Worm (Caenorhabditis elegans): ENCODE measurements around the gene sod-4.

The sod-4 gene

ce11 chrIII:9544125-9544524 is 44.0 kb upstream of the sod-4 start, which contains the start of gene ZK1098.9:
Gene ZK1098.9, plus strand, starts transcription at chrIII:9544425.
- TF ChIP-seq ztf-28 (GFP tag; IDR thresholded peaks at IDR 0.05) (no peak), rcor-1 (GFP tag; IDR thresholded peaks at IDR 0.05) (no peak), K12H6.12 (tag; optimal IDR thresholded peaks at IDR 0.05) (no peak), F55B11.4 (tag; optimal IDR thresholded peaks at IDR 0.05; ENCODE audit: borderline replicate concordance, insufficient read depth) (no peak), snpc-1.1 (tag; optimal IDR thresholded peaks at IDR 0.05; ENCODE audit: insufficient read depth) (no peak), madf-8 (GFP tag; conservative IDR thresholded peaks at IDR 0.05) (no peak), F57A8.1 (GFP tag; optimal IDR thresholded peaks at IDR 0.05) (no peak), ceh-58 (GFP tag; IDR thresholded peaks at IDR 0.05) (no peak), F49E8.2 (tag; optimal IDR thresholded peaks at IDR 0.05; ENCODE audit: insufficient read depth) (no peak), nhr-80 (tag; optimal IDR thresholded peaks at IDR 0.05) (no peak), cebp-1 (GFP tag; IDR thresholded peaks at IDR 0.05) (no peak), cebp-1 (tag; optimal IDR thresholded peaks at IDR 0.05) (no peak), hmg-1.2 (GFP tag; IDR thresholded peaks at IDR 0.05) (no peak), F57C9.4 (tag; optimal IDR thresholded peaks at IDR 0.05) (no peak), snpc-3.4 (tag; optimal IDR thresholded peaks at IDR 0.05) (no peak), attf-5 (GFP tag; optimal IDR thresholded peaks at IDR 0.05) (no peak), ZK185.1 (tag; optimal IDR thresholded peaks at IDR 0.05; ENCODE audit: poor library complexity, severe bottlenecking) (no peak), efl-1 (GFP tag; optimal IDR thresholded peaks at IDR 0.05) (no peak), aptf-2 (GFP tag; conservative IDR thresholded peaks at IDR 0.05) (no peak), dox-1 (GFP tag; IDR thresholded peaks at IDR 0.05) (no peak), somi-1 (GFP tag; optimal IDR thresholded peaks at IDR 0.05) (no peak)

DNA sequence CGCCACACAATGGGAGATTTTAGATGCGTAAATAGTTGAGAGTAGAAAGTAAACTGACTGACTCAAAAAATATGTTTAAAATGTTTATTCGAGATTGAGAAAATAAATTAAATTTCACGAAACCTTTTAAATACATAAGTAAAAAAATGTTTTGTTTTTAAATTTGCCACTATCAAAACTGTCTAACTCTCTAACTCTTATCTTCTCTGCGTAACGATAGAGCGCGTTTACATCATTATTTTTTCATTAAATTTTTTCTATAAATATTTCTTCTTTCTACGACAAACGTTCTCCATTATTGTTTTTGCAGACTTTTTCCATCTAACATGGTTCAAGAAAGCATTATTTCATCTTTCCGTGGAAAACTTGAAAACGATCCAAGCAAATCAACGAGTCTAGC is 42.6 kb upstream of the sod-4 start, which contains the start of gene eif-2Balpha:
TSS of gene eif-2Balpha (plus strand) at position 304 of the 400 bp plus-strand sequence.
- no peak for TF ChIP-seq hsf-1 (GFP tag; IDR thresholded peaks at IDR 0.05)
- no peak for TF ChIP-seq snpc-1.1 (tag; optimal IDR thresholded peaks at IDR 0.05; ENCODE audit: insufficient read depth)
- peak; percentile 18 for TF ChIP-seq attf-5 (GFP tag; optimal IDR thresholded peaks at IDR 0.05)
- no peak for TF ChIP-seq lir-1 (GFP tag; conservative IDR thresholded peaks at IDR 0.05)
- peak; percentile 44; the same call in 1 of the 2 replicates for TF ChIP-seq mcd-1 (GFP tag; IDR thresholded peaks at IDR 0.05)
- TF ChIP-seq athp-1 (tag; optimal IDR thresholded peaks at IDR 0.05), result no peak
- no peak for TF ChIP-seq tlf-1 (GFP tag; optimal IDR thresholded peaks at IDR 0.05)
- TF ChIP-seq hmg-1.2 (GFP tag; IDR thresholded peaks at IDR 0.05), result peak; percentile 51; the same call in 1 of the 2 replicates
- peak; percentile 31 for TF ChIP-seq lsl-1 (GFP tag; optimal IDR thresholded peaks at IDR 0.05)
- no peak for TF ChIP-seq K11D2.4 (GFP tag; IDR thresholded peaks at IDR 0.05)
- TF ChIP-seq F22D6.2 (tag; optimal IDR thresholded peaks at IDR 0.05), result no peak

DNA sequence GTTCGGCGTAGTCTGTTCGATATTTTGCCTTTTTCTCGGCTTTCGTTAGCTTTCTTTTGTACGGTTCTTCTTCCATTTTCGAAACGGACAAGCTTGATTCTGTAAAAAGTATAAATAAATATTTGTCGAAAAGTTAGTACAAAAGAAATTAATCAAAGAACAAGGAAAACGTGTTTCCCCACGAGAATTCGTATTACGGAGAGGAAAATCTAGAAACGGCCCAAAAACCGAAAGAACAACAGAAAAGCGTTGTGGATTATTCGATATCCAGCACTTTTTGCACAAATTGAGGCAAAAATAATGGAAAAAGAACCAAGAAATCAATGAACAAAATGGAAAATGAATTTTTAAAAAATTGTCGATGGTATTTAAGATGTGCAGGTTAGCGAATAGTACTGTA is 42.1 kb upstream of the sod-4 start, which contains the start of gene mut-7:
TSS of gene mut-7 (minus strand) at position 101 of the 400 bp plus-strand sequence.
- TF ChIP-seq F52B5.7 (tag; optimal IDR thresholded peaks at IDR 0.05), result no peak
- no peak for TF ChIP-seq tlf-1 (GFP tag; optimal IDR thresholded peaks at IDR 0.05)
- TF ChIP-seq madf-6 (GFP tag; IDR thresholded peaks at IDR 0.05), result peak; percentile 37; the same call in 1 of the 2 replicates
- TF ChIP-seq bed-2 (GFP tag; IDR thresholded peaks at IDR 0.05), result no peak
- no peak for TF ChIP-seq nhr-120 (GFP tag; IDR thresholded peaks at IDR 0.05)
- no peak for TF ChIP-seq zfh-2 (GFP tag; conservative IDR thresholded peaks at IDR 0.05)
- no peak for TF ChIP-seq sea-2 (GFP tag; IDR thresholded peaks at IDR 0.05)

Data from whole organism, young adult.